Fruit fly (Drosophila melanogaster) whole organism, embryonic: ENCODE measurements around the gene fzo.

ENCODE experiments used
- Ada2b ChIP-seq: fragments of 200-800 bp; sonication (Bioruptor generic); IDR thresholded peaks from 2 replicates; pipeline ENCODE4 v1.3.6; 2022; ENCODE audit warnings: missing biosample characterization, missing genetic modification characterization
- Adf1 ChIP-seq: fragments of 200-800 bp; sonication (Bioruptor generic); IDR thresholded peaks from 2 replicates; pipeline ENCODE4 v1.3.6; 2022; ENCODE audit warnings: missing biosample characterization, missing genetic modification characterization
- CG10366 ChIP-seq: fragments of 200-800 bp; sonication (Bioruptor generic); IDR thresholded peaks from 2 replicates; pipeline ENCODE4 v1.3.6; 2022; ENCODE audit warnings: missing biosample characterization, missing genetic modification characterization
- CG11456 ChIP-seq: fragments of 200-800 bp; sonication (Bioruptor generic); IDR thresholded peaks from 3 replicates; pipeline ENCODE4 v1.3.6; 2022; ENCODE audit warnings: missing biosample characterization, missing genetic modification characterization
- CG11695 ChIP-seq: fragments of 200-800 bp; sonication (Bioruptor generic); IDR thresholded peaks from 3 replicates; pipeline ENCODE4 v1.3.6; 2022; ENCODE audit warnings: missing biosample characterization, missing genetic modification characterization
- CG12104 ChIP-seq: fragments of 200-800 bp; sonication (Bioruptor generic); optimal IDR thresholded peaks from 3 replicates; lab custom pipeline; 2016; ENCODE audit warnings: missing biosample characterization, missing genetic modification characterization
- CG12155 ChIP-seq: fragments of 200-800 bp; sonication (Bioruptor generic); optimal IDR thresholded peaks from 3 replicates; lab custom pipeline; 2016; ENCODE audit warnings: missing biosample characterization, missing genetic modification characterization
- CG12769 ChIP-seq: fragments of 200-800 bp; sonication (Bioruptor generic); optimal IDR thresholded peaks from 2 replicates; lab custom pipeline; 2019; ENCODE audit warnings: missing biosample characterization, mild to moderate bottlenecking, missing genetic modification characterization, moderate library complexity
- CG15269 ChIP-seq: fragments of 200-800 bp; sonication (Bioruptor generic); optimal IDR thresholded peaks from 2 replicates; lab custom pipeline; 2018; ENCODE audit warnings: missing biosample characterization, mild to moderate bottlenecking, missing genetic modification characterization, moderate library complexity
- CG15514 ChIP-seq: fragments of 200-800 bp; sonication (Bioruptor generic); optimal IDR thresholded peaks from 3 replicates; lab custom pipeline; 2017; ENCODE audit warnings: missing biosample characterization, missing genetic modification characterization, mild to moderate bottlenecking, moderate library complexity, missing genetic modification reagents
- CG31224 ChIP-seq: fragments of 200-800 bp; sonication (Bioruptor generic); IDR thresholded peaks from 2 replicates; pipeline ENCODE4 v1.3.6; 2022; ENCODE audit warnings: missing biosample characterization, missing genetic modification characterization
- CG32772 ChIP-seq: fragments of 200-800 bp; sonication (Bioruptor generic); IDR thresholded peaks from 2 replicates; pipeline ENCODE4 v1.3.6; 2022; ENCODE audit warnings: missing biosample characterization, missing genetic modification characterization
- CG3281 ChIP-seq: fragments of 200-800 bp; sonication (Bioruptor generic); optimal IDR thresholded peaks from 3 replicates; lab custom pipeline; 2017; ENCODE audit warnings: missing biosample characterization, mild to moderate bottlenecking, missing genetic modification characterization
- CG6689 ChIP-seq: fragments of 200-800 bp; sonication (Bioruptor generic); IDR thresholded peaks from 2 replicates; pipeline ENCODE4 v1.3.6; 2022; ENCODE audit warnings: missing biosample characterization, missing genetic modification characterization
- CG7357 ChIP-seq: fragments of 200-800 bp; sonication (Bioruptor generic); IDR thresholded peaks from 3 replicates; pipeline ENCODE4 v1.3.6; 2022; ENCODE audit warnings: missing biosample characterization, missing genetic modification characterization
- CG7839 ChIP-seq: fragments of 200-800 bp; sonication (Bioruptor generic); optimal IDR thresholded peaks from 3 replicates; lab custom pipeline; 2018; ENCODE audit warnings: missing biosample characterization, mild to moderate bottlenecking, missing genetic modification characterization, moderate library complexity
- Dbx ChIP-seq: fragments of 200-800 bp; sonication (Bioruptor generic); IDR thresholded peaks from 3 replicates; pipeline ENCODE4 v1.3.6; 2022; ENCODE audit warnings: missing biosample characterization, missing genetic modification characterization
- Fer2 ChIP-seq: fragments of 200-800 bp; sonication (Bioruptor generic); optimal IDR thresholded peaks from 2 replicates; lab custom pipeline; 2018; ENCODE audit warnings: missing biosample characterization, mild to moderate bottlenecking, missing genetic modification characterization, moderate library complexity
- Hmr ChIP-seq: fragments of 200-800 bp; sonication (Bioruptor generic); optimal IDR thresholded peaks from 3 replicates; lab custom pipeline; 2017; ENCODE audit warnings: mild to moderate bottlenecking, missing biosample characterization, missing genetic modification reagents, missing genetic modification characterization
- Hsf ChIP-seq: fragments of 200-800 bp; sonication (Bioruptor generic); optimal IDR thresholded peaks from 3 replicates; lab custom pipeline; 2016; ENCODE audit warnings: missing biosample characterization, missing genetic modification characterization
- MBD-R2 ChIP-seq: fragments of 200-800 bp; sonication (Bioruptor generic); IDR thresholded peaks from 2 replicates; pipeline ENCODE4 v1.3.6; 2022; ENCODE audit warnings: missing biosample characterization, missing genetic modification characterization
- Med ChIP-seq: fragments of 200-800 bp; sonication (Bioruptor generic); peaks from one replicate; lab custom pipeline; 2016; ENCODE audit warnings: missing biosample characterization, missing genetic modification characterization, mild to moderate bottlenecking, inconsistent platforms, moderate library complexity
- Neu2 ChIP-seq: fragments of 200-800 bp; sonication (Bioruptor generic); optimal IDR thresholded peaks from 3 replicates; lab custom pipeline; 2016; ENCODE audit warnings: missing biosample characterization, missing genetic modification characterization, borderline replicate concordance
- Pdp1 ChIP-seq, 2 experiments: fragments of 200-800 bp; sonication (Bioruptor generic); optimal IDR thresholded peaks; 3 replicates each; lab custom pipeline; 2016; ENCODE audit warnings: missing biosample characterization in 2 of 2, missing genetic modification characterization in 2 of 2, mild to moderate bottlenecking in 1 of 2, moderate library complexity in 1 of 2
- Rfx ChIP-seq: fragments of 200-800 bp; sonication (Bioruptor generic); IDR thresholded peaks from 2 replicates; pipeline ENCODE4 v1.3.6; 2022; ENCODE audit warnings: missing biosample characterization, missing genetic modification characterization
- ara ChIP-seq: fragments of 200-800 bp; sonication (Bioruptor generic); IDR thresholded peaks from 2 replicates; pipeline ENCODE4 v1.3.6; 2022; ENCODE audit warnings: missing biosample characterization, missing genetic modification characterization
- ash1 ChIP-seq: fragments of 200-800 bp; sonication (Bioruptor generic); optimal IDR thresholded peaks from 2 replicates; lab custom pipeline; 2018; ENCODE audit warnings: missing biosample characterization, mild to moderate bottlenecking, missing genetic modification characterization
- bcd ChIP-seq: fragments of 200-800 bp; sonication (Bioruptor generic); optimal IDR thresholded peaks from 2 replicates; lab custom pipeline; 2017; ENCODE audit warnings: missing biosample characterization, mild to moderate bottlenecking, missing genetic modification characterization
- br ChIP-seq: fragments of >200 bp; optimal IDR thresholded peaks from 2 replicates; lab custom pipeline; 2017
- chif ChIP-seq, 2 experiments: fragments of 200-800 bp; sonication (Bioruptor generic); optimal IDR thresholded peaks; 3 replicates each; lab custom pipeline; 2016; ENCODE audit warnings: missing biosample characterization in 2 of 2, missing genetic modification characterization in 2 of 2
- dpn ChIP-seq, 2 experiments: fragments of 200-800 bp; sonication (Bioruptor generic); optimal IDR thresholded peaks; 3 replicates each; lab custom pipeline; 2016; ENCODE audit warnings: missing biosample characterization in 2 of 2, missing genetic modification characterization in 2 of 2
- dysf ChIP-seq: fragments of 200-800 bp; sonication (Bioruptor generic); IDR thresholded peaks from 3 replicates; pipeline ENCODE4 v1.3.6; 2022; ENCODE audit warnings: missing biosample characterization, missing genetic modification characterization
- ems ChIP-seq: fragments of 200-800 bp; sonication (Bioruptor generic); optimal IDR thresholded peaks from 3 replicates; lab custom pipeline; 2016; ENCODE audit warnings: missing biosample characterization, missing genetic modification characterization
- eve ChIP-seq, 2 experiments: fragments of >200 bp; optimal IDR thresholded peaks; 2 replicates each; lab custom pipeline; 2017; ENCODE audit warnings: missing biosample characterization in 2 of 2, missing genetic modification characterization in 2 of 2
- gem ChIP-seq: fragments of 200-800 bp; sonication (Bioruptor generic); optimal IDR thresholded peaks from 2 replicates; lab custom pipeline; 2019; ENCODE audit warnings: missing biosample characterization, mild to moderate bottlenecking, missing genetic modification characterization, moderate library complexity
- lmd ChIP-seq: fragments of 200-800 bp; sonication (Bioruptor generic); IDR thresholded peaks from 2 replicates; pipeline ENCODE4 v1.3.6; 2022; ENCODE audit warnings: missing biosample characterization, missing genetic modification characterization
- mam ChIP-seq: fragments of 200-800 bp; sonication (Bioruptor generic); optimal IDR thresholded peaks from 3 replicates; lab custom pipeline; 2016; ENCODE audit warnings: missing biosample characterization, missing genetic modification characterization
- phol ChIP-seq: fragments of 200-800 bp; sonication (Bioruptor generic); optimal IDR thresholded peaks from 3 replicates; lab custom pipeline; 2018; ENCODE audit warnings: missing biosample characterization, mild to moderate bottlenecking, missing genetic modification characterization, moderate library complexity
- shn ChIP-seq: fragments of 200-800 bp; sonication (Bioruptor generic); optimal IDR thresholded peaks from 3 replicates; lab custom pipeline; 2016; ENCODE audit warnings: missing biosample characterization, missing genetic modification characterization
- sisA ChIP-seq: fragments of 200-800 bp; sonication (Bioruptor generic); IDR thresholded peaks from 2 replicates; pipeline ENCODE4 v1.3.6; 2022; ENCODE audit warnings: missing biosample characterization, missing genetic modification characterization
- sqz ChIP-seq: fragments of 200-800 bp; sonication (Bioruptor generic); optimal IDR thresholded peaks from 3 replicates; lab custom pipeline; 2018; ENCODE audit warnings: missing biosample characterization, mild to moderate bottlenecking, missing genetic modification characterization
- tio ChIP-seq: fragments of 200-800 bp; sonication (Bioruptor generic); optimal IDR thresholded peaks from 2 replicates; lab custom pipeline; 2017; ENCODE audit warnings: missing biosample characterization, missing genetic modification characterization, inconsistent platforms
- trem ChIP-seq: fragments of 200-800 bp; optimal IDR thresholded peaks from 3 replicates; lab custom pipeline; 2019; ENCODE audit warnings: missing biosample characterization, mild to moderate bottlenecking, missing genetic modification characterization, moderate library complexity
- vvl ChIP-seq: fragments of 200-800 bp; sonication (Bioruptor generic); IDR thresholded peaks from 2 replicates; pipeline ENCODE4 v1.3.6; 2022; ENCODE audit warnings: missing biosample characterization, missing genetic modification characterization
- zfh2 ChIP-seq: fragments of 200-800 bp; sonication (Bioruptor generic); optimal IDR thresholded peaks from 2 replicates; lab custom pipeline; 2016; ENCODE audit warnings: missing biosample characterization, missing genetic modification characterization

fzo gene

DNA sequence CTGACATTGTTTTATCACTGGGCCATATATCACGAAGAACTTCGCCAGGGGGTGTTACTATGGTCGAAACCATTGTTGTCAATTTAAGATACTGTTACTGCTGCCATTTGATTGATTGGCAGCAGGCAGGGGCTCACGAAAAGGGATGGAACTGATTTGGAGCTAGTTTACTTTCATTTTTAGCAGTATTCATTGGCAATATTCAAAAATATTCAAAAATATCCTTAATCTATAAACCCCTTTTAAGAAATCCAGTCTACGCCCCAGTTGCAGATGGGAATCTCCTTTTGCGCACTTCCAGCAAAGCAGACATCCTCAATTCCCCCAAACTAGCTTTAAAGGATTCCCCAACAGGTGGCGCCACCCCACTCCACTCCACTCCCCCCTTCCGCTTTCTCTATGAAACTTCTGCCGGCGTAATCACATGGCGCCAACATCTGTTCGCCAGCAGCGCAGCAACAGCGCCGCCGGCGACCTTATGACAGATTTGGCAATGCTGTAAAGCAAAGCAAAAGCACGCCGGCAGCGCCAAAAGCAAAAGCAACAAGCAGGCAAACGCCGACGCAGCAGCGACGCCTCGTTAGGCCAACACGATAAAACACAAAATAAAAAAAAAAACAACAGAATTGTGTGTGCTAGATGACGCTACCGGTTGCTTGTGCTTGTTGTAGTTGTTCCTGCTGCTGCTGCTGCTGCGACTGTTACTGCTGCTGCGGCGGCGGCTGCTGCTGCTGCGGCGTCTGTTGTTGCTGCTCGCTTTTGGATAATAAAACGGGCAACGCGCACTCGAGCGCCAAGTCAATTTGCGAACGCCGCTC is 36.1 kb downstream of the fzo start, which contains the start of gene Irk1 (continued):
- no peak for TF ChIP-seq CG11695
- no peak for TF ChIP-seq ems (GFP tag; lab: Kevin White, UChicago)
- peak; percentile 14 for TF ChIP-seq CG7839 (tag; lab: Kevin White, UChicago)
- 0 out of 3 replicates have a peak, but pooled peaks have one; percentile 28 for TF ChIP-seq CG11456 (GFP tag; lab: Robert Waterston, UW)
- TF ChIP-seq Med, result peak; percentile 83
- peak; percentile 24; the same call in 1 of the 2 replicates for TF ChIP-seq Ada2b (GFP tag; lab: Robert Waterston, UW)
- TF ChIP-seq Neu2 (GFP tag; lab: Kevin White, UChicago), result no peak
- peak; percentile 7 for TF ChIP-seq Hmr (GFP tag; lab: Kevin White, UChicago)
- TF ChIP-seq CG15514 (GFP tag; lab: Kevin White, UChicago), result peak; percentile 10
- TF ChIP-seq bcd, result peak; percentile 9
- TF ChIP-seq Fer2 (tag; lab: Kevin White, UChicago), result no peak
- no peak for TF ChIP-seq CG12104
- TF ChIP-seq shn (GFP tag; lab: Kevin White, UChicago), result no peak
- TF ChIP-seq CG3281 (GFP tag; lab: Kevin White, UChicago), result peak; percentile 6
- TF ChIP-seq Hsf, result no peak
- TF ChIP-seq ash1 (GFP tag; lab: Kevin White, UChicago), result no peak
- TF ChIP-seq MBD-R2 (GFP tag; lab: Robert Waterston, UW), result 0 out of 2 replicates have a peak, but pooled peaks have one; percentile 13
- TF ChIP-seq br (lab: Kevin White, UChicago), result no peak
- TF ChIP-seq trem (tag; lab: Kevin White, UChicago), result no peak
- TF ChIP-seq CG31224 (GFP tag; lab: Robert Waterston, UW), result 0 out of 2 replicates have a peak, but pooled peaks have one; percentile 20
- TF ChIP-seq zfh2 (GFP tag; lab: Kevin White, UChicago), result no peak
- 0 out of 3 replicates have a peak, but pooled peaks have one; percentile 24 for TF ChIP-seq Dbx (GFP tag; lab: Robert Waterston, UW)
- no peak for TF ChIP-seq CG12155 (GFP tag; lab: Kevin White, UChicago)
- TF ChIP-seq phol, result no peak
- TF ChIP-seq Pdp1 (GFP tag; optimal IDR thresholded peaks at IDR 0.05; lab: Kevin White, UChicago), result peak in 1 of 2 experiments; percentile 24
- 0 out of 3 replicates have a peak, but pooled peaks have one; percentile 23 for TF ChIP-seq CG7357 (GFP tag; lab: Robert Waterston, UW)
- TF ChIP-seq Adf1 (GFP tag; lab: Robert Waterston, UW), result peak; percentile 98
- no peak for TF ChIP-seq CG15269
- 0 out of 2 replicates have a peak, but pooled peaks have one; percentile 5 for TF ChIP-seq CG32772 (GFP tag; lab: Robert Waterston, UW)
- no peak for TF ChIP-seq mam (GFP tag; lab: Kevin White, UChicago)
- TF ChIP-seq tio, result no peak
- TF ChIP-seq CG12769, result peak; percentile 9
- no peak for TF ChIP-seq chif (GFP tag; optimal IDR thresholded peaks at IDR 0.05; lab: Kevin White, UChicago)
- peak; percentile 17; the same call in 1 of the 2 replicates for TF ChIP-seq ara (GFP tag; lab: Robert Waterston, UW)
- TF ChIP-seq vvl (GFP tag; lab: Robert Waterston, UW), result peak; percentile 32; the same call in 1 of the 2 replicates
- no peak for TF ChIP-seq eve (GFP tag; optimal IDR thresholded peaks at IDR 0.05; lab: Kevin White, UChicago)
- TF ChIP-seq dysf (GFP tag; lab: Robert Waterston, UW), result peak; percentile 46; the same call in 1 of the 3 replicates
- peak; percentile 23 for TF ChIP-seq sqz (GFP tag; lab: Kevin White, UChicago)
- peak; percentile 31; the same call in 1 of the 2 replicates for TF ChIP-seq CG6689
- peak; percentile 29; the same call in 1 of the 2 replicates for TF ChIP-seq CG10366 (GFP tag; lab: Robert Waterston, UW)
- TF ChIP-seq sisA, result peak; percentile 12; the same call in 1 of the 2 replicates
- peak; percentile 44 for TF ChIP-seq lmd
- peak; percentile 49 for TF ChIP-seq Rfx
- peak in 1 of 2 experiments; percentile 9 for TF ChIP-seq dpn (GFP tag; optimal IDR thresholded peaks at IDR 0.05; lab: Kevin White, UChicago)
- peak; percentile 8 for TF ChIP-seq gem (tag; lab: Kevin White, UChicago)
